Worm (Caenorhabditis elegans): ENCODE measurements around the gene F14H3.6.

DNA sequence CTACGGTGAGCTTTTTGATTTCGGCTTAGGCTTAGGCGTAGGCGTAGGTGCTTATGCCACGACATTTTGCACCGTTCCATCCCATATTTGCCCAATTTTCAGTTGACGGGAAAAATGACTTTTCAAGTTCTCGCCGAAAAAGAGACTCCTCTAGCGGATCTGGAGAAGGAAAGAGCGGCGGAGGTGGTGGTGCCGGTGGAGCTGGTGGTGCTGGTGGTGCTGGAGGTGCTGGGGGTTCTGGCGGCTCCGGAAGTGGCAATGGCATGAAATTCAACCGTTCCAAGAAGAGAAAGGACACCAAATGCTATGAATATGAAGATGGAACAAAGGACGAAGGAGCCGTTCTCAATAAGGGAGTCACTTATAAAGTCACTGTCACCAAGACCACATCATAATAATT is 11.6 kb downstream of the F14H3.6 start:
- no peak for TF ChIP-seq him-1 (tag; optimal IDR thresholded peaks at IDR 0.05)
- TF ChIP-seq W03F9.2 (tag; optimal IDR thresholded peaks at IDR 0.05), result no peak
- no peak for TF ChIP-seq dao-5 (tag; optimal IDR thresholded peaks at IDR 0.05)

Measured in whole organism, L4/young adult.